Worm (Caenorhabditis elegans) whole organism, dauer: ENCODE measurements around the gene T11B7.5.

ENCODE experiments used
- unc-62 ChIP-seq: sonication (generic microtip); optimal IDR thresholded peaks from 2 replicates; lab custom pipeline; 2017; ENCODE audit warnings: missing biosample characterization, missing genetic modification reagents, missing genetic modification characterization

The T11B7.5 gene

ce11 chrIV:8816617-8817016, 39.2 kb downstream of the T11B7.5 start:
- no peak for TF ChIP-seq unc-62 (GFP tag; lab: Kevin White, UChicago)

ce11 chrIV:8816029-8816428, 39.8 kb downstream of the T11B7.5 start, which contains the start of gene grsp-2:
Gene grsp-2, plus strand, starts transcription at chrIV:8816329.
- no peak for TF ChIP-seq unc-62 (GFP tag; lab: Kevin White, UChicago)

ce11 chrIV:8815162-8815561, 40.7 kb downstream of the T11B7.5 start:
- no peak for TF ChIP-seq unc-62 (GFP tag; lab: Kevin White, UChicago)

DNA sequence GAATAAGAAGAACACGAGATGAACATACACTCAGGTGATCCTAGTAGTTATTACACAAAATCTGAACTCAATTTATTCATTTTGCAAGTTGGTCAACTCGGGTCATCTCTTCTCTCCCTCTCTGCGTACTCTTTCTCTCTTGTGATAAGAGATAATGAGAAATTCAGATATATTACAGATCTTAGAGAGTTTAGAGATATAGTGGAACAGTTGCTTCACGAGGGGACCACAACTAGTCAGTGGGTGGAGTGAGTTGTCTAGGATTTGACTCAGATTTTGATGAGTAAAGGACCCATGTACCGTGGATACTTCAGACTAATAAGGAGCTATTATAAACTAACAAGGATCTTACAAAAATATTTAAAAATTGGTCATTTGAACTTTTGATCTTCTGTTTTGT, 42.2 kb downstream of the T11B7.5 start, which contains the start of gene exc-5:
exc-5 (minus strand) TSS at position 57 of the 400 bp plus-strand sequence.
- TF ChIP-seq unc-62 (GFP tag; lab: Kevin White, UChicago), result no peak

DNA sequence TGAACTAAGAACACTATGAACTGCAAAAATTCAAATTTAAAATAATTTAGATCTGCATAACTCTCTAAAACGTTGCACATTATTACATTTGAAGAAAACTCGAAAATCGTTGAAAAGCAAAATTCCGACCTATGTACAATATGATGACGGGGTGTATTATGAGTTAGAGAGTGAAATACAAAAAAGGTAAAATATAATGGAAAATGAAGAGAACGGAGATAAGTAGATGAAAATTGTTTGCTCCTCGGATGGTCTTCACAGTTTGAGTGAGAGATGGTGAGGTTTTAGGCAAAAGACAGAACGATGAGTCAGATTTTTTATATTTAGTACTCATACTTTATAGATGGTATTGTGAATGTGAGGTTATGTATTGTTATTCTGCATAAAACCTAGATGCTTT, 48.5 kb downstream of the T11B7.5 start:
- no peak for TF ChIP-seq unc-62 (GFP tag; lab: Kevin White, UChicago)
